Worm (Caenorhabditis elegans): ENCODE data around the gene skr-19.

DNA sequence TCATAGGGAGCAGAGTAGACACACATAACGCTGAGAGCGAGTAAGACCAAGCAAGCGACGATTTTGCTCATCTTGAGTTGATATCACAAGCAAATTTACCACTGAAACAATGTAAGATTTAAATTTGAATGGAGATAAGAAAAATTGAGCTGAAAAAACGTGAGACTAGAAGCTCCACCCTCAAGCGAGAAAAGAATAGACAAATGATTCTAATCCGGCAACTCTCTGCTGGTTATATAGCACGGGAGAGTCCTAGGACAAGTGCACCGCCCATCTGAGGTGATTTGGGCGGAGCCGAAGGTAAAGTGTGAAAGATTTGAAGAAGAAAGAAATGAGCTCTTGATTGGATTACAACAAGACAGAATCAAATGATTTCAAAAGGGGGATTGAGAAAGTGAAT, 46.2 kb downstream of the skr-19 start, which contains the start of gene nlp-3:
- TF ChIP-seq lin-11 (tag; optimal IDR thresholded peaks at IDR 0.05) (no peak), elt-2 (tag; optimal IDR thresholded peaks at IDR 0.05) (no peak), tbx-2 (tag; optimal IDR thresholded peaks at IDR 0.05) (no peak), ceh-18 (tag; optimal IDR thresholded peaks at IDR 0.05) (no peak), pax-1 (tag; optimal IDR thresholded peaks at IDR 0.05) (no peak), ceh-24 (tag; optimal IDR thresholded peaks at IDR 0.05) (no peak), dmd-4 (tag; optimal IDR thresholded peaks at IDR 0.05; ENCODE audit: borderline replicate concordance) (no peak), F13H6.1 (tag; optimal IDR thresholded peaks at IDR 0.05) (no peak), syd-9 (tag; optimal IDR thresholded peaks at IDR 0.05) (no peak), fkh-10 (GFP tag; optimal IDR thresholded peaks at IDR 0.05) (no peak), sox-4 (tag; optimal IDR thresholded peaks at IDR 0.05) (no peak), ets-4 (tag; optimal IDR thresholded peaks at IDR 0.05) (no peak), ceh-9 (tag; optimal IDR thresholded peaks at IDR 0.05) (no peak), hlh-6 (tag; optimal IDR thresholded peaks at IDR 0.05) (no peak)

All from whole organism, late embryonic.